Fruit fly (Drosophila melanogaster) whole organism, embryonic: ENCODE data around the gene Drsl5.

Experiments used
- Ada2b ChIP-seq: fragments of 200-800 bp; sonication (Bioruptor generic); IDR thresholded peaks from 2 replicates; pipeline ENCODE4 v1.3.6; 2022; ENCODE audit warnings: missing biosample characterization, missing genetic modification characterization
- Adf1 ChIP-seq: fragments of 200-800 bp; sonication (Bioruptor generic); IDR thresholded peaks from 2 replicates; pipeline ENCODE4 v1.3.6; 2022; ENCODE audit warnings: missing biosample characterization, missing genetic modification characterization
- B-H1 ChIP-seq: fragments of 200-800 bp; sonication (Bioruptor generic); IDR thresholded peaks from 3 replicates; pipeline ENCODE4 v1.3.6; 2022; ENCODE audit warnings: missing biosample characterization, missing genetic modification characterization
- CG10654 ChIP-seq: fragments of 200-800 bp; sonication (Bioruptor generic); optimal IDR thresholded peaks from 2 replicates; lab custom pipeline; 2016; ENCODE audit warnings: missing biosample characterization, missing genetic modification characterization
- CG12236 ChIP-seq: fragments of 200-800 bp; sonication (Bioruptor generic); optimal IDR thresholded peaks from 2 replicates; lab custom pipeline; 2016; ENCODE audit warnings: missing biosample characterization, missing genetic modification characterization
- CG12659 ChIP-seq: fragments of 200-800 bp; sonication (Bioruptor generic); optimal IDR thresholded peaks from 3 replicates; lab custom pipeline; 2017; ENCODE audit warnings: mild to moderate bottlenecking, missing biosample characterization, missing genetic modification reagents, missing genetic modification characterization
- CG14014 ChIP-seq: fragments of 200-800 bp; sonication (Bioruptor generic); IDR thresholded peaks from 2 replicates; pipeline ENCODE4 v1.3.6; 2022; ENCODE audit warnings: missing biosample characterization, missing genetic modification characterization
- CG14860 ChIP-seq: fragments of 200-800 bp; sonication (Bioruptor generic); IDR thresholded peaks from 3 replicates; pipeline ENCODE4 v1.3.6; 2022; ENCODE audit warnings: missing biosample characterization, missing genetic modification characterization; ENCODE audit not compliant: partially characterized antibody
- CG18262 ChIP-seq: fragments of 200-800 bp; optimal IDR thresholded peaks from 3 replicates; lab custom pipeline; 2019; ENCODE audit warnings: missing biosample characterization, mild to moderate bottlenecking, missing genetic modification characterization, moderate library complexity
- CG1832 ChIP-seq: fragments of 200-800 bp; sonication (Bioruptor generic); optimal IDR thresholded peaks from 2 replicates; lab custom pipeline; 2017; ENCODE audit warnings: missing biosample characterization, mild to moderate bottlenecking, missing genetic modification characterization, inconsistent platforms
- CG18599 ChIP-seq: fragments of 200-800 bp; sonication (Bioruptor generic); optimal IDR thresholded peaks from 3 replicates; lab custom pipeline; 2017; ENCODE audit warnings: missing biosample characterization, missing genetic modification characterization, mild to moderate bottlenecking, moderate library complexity, missing genetic modification reagents
- CG2120 ChIP-seq: fragments of 200-800 bp; sonication (Bioruptor generic); optimal IDR thresholded peaks from 3 replicates; lab custom pipeline; 2016; ENCODE audit warnings: missing biosample characterization, missing genetic modification characterization
- CG4707 ChIP-seq: fragments of 200-800 bp; sonication (Bioruptor generic); optimal IDR thresholded peaks from 2 replicates; lab custom pipeline; 2018; ENCODE audit warnings: missing biosample characterization, mild to moderate bottlenecking, missing genetic modification characterization, moderate library complexity
- CG8924 ChIP-seq: fragments of 200-800 bp; optimal IDR thresholded peaks from 3 replicates; lab custom pipeline; 2019; ENCODE audit warnings: missing biosample characterization, mild to moderate bottlenecking, missing genetic modification characterization, moderate library complexity
- CG9817 ChIP-seq: fragments of 200-800 bp; sonication (Bioruptor generic); optimal IDR thresholded peaks from 2 replicates; lab custom pipeline; 2018; ENCODE audit warnings: missing biosample characterization, mild to moderate bottlenecking, missing genetic modification characterization, moderate library complexity
- CoRest ChIP-seq: fragments of 200-800 bp; sonication (Bioruptor generic); optimal IDR thresholded peaks from 3 replicates; lab custom pipeline; 2018; ENCODE audit warnings: missing biosample characterization, mild to moderate bottlenecking, missing genetic modification characterization, moderate library complexity
- D19A ChIP-seq: fragments of 200-800 bp; optimal IDR thresholded peaks from 3 replicates; lab custom pipeline; 2019; ENCODE audit warnings: missing biosample characterization, mild to moderate bottlenecking, missing genetic modification characterization, moderate library complexity
- Doc3 ChIP-seq: fragments of 200-800 bp; sonication (Bioruptor generic); IDR thresholded peaks from 3 replicates; pipeline ENCODE4 v1.3.6; 2022; ENCODE audit warnings: missing biosample characterization, missing genetic modification characterization; ENCODE audit not compliant: partially characterized antibody
- Ets97D ChIP-seq: fragments of 200-800 bp; sonication (Bioruptor generic); optimal IDR thresholded peaks from 3 replicates; lab custom pipeline; 2016; ENCODE audit warnings: missing biosample characterization, missing genetic modification characterization
- GATAe ChIP-seq: fragments of 200-800 bp; sonication (Bioruptor generic); conservative IDR thresholded peaks from 2 replicates; pipeline ENCODE4 v1.3.6; 2022; ENCODE audit warnings: missing biosample characterization, missing genetic modification characterization
- Hmr ChIP-seq: fragments of 200-800 bp; sonication (Bioruptor generic); optimal IDR thresholded peaks from 3 replicates; lab custom pipeline; 2017; ENCODE audit warnings: mild to moderate bottlenecking, missing biosample characterization, missing genetic modification reagents, missing genetic modification characterization
- Lim3 ChIP-seq: fragments of 200-800 bp; sonication (Bioruptor generic); IDR thresholded peaks from 2 replicates; pipeline ENCODE4 v1.3.6; 2022; ENCODE audit warnings: missing biosample characterization, missing genetic modification characterization
- Nf-YA ChIP-seq: fragments of 200-800 bp; sonication (Bioruptor generic); IDR thresholded peaks from 2 replicates; pipeline ENCODE4 v1.3.6; 2022; ENCODE audit warnings: missing biosample characterization, missing genetic modification characterization
- Rfx ChIP-seq: fragments of 200-800 bp; sonication (Bioruptor generic); IDR thresholded peaks from 2 replicates; pipeline ENCODE4 v1.3.6; 2022; ENCODE audit warnings: missing biosample characterization, missing genetic modification characterization
- Stat92E ChIP-seq, 3 experiments: fragments of >200 bp in 2 of 3; fragments of 200-800 bp in 1 of 3; sonication (Bioruptor generic) in 1 of 3; optimal IDR thresholded peaks; 2 replicates each; lab custom pipeline; 2017 to 2019; ENCODE audit warnings: missing biosample characterization in 3 of 3, missing genetic modification characterization in 3 of 3, mild to moderate bottlenecking in 1 of 3, moderate library complexity in 1 of 3
- Trl ChIP-seq, 3 experiments: fragments of >200 bp in 2 of 3; fragments of 200-800 bp in 1 of 3; sonication (Bioruptor generic) in 1 of 3; optimal IDR thresholded peaks; 2 replicates in 1 of 3; 3 replicates in 2 of 3; lab custom pipeline; 2016 to 2017; ENCODE audit warnings: missing biosample characterization in 1 of 3, missing genetic modification characterization in 1 of 3
- ac ChIP-seq: fragments of 200-800 bp; sonication (Bioruptor generic); optimal IDR thresholded peaks from 3 replicates; lab custom pipeline; 2017; ENCODE audit warnings: missing biosample characterization, mild to moderate bottlenecking, missing genetic modification characterization
- ash1 ChIP-seq: fragments of 200-800 bp; sonication (Bioruptor generic); optimal IDR thresholded peaks from 2 replicates; lab custom pipeline; 2018; ENCODE audit warnings: missing biosample characterization, mild to moderate bottlenecking, missing genetic modification characterization
- az2 ChIP-seq: fragments of 200-800 bp; sonication (Bioruptor generic); optimal IDR thresholded peaks from 3 replicates; lab custom pipeline; 2016; ENCODE audit warnings: missing biosample characterization, missing genetic modification characterization
- cas ChIP-seq: fragments of 200-800 bp; sonication (Bioruptor generic); IDR thresholded peaks from 2 replicates; pipeline ENCODE4 v1.3.6; 2022; ENCODE audit warnings: missing biosample characterization, missing genetic modification characterization
- ci ChIP-seq: fragments of 200-800 bp; sonication (Bioruptor generic); IDR thresholded peaks from 3 replicates; pipeline ENCODE4 v1.3.6; 2022; ENCODE audit warnings: missing biosample characterization, missing genetic modification characterization
- da ChIP-seq: fragments of 200-800 bp; sonication (Bioruptor generic); optimal IDR thresholded peaks from 2 replicates; lab custom pipeline; 2016; ENCODE audit warnings: missing biosample characterization, missing genetic modification characterization
- dimm ChIP-seq: fragments of 200-800 bp; sonication (Bioruptor generic); IDR thresholded peaks from 2 replicates; pipeline ENCODE4 v1.3.6; 2022; ENCODE audit warnings: missing biosample characterization, missing genetic modification characterization
- dmrt99B ChIP-seq: fragments of 200-800 bp; sonication (Bioruptor generic); optimal IDR thresholded peaks from 2 replicates; lab custom pipeline; 2018; ENCODE audit warnings: missing biosample characterization, mild to moderate bottlenecking, missing genetic modification characterization, moderate library complexity
- eyg ChIP-seq: fragments of 200-800 bp; sonication (Bioruptor generic); optimal IDR thresholded peaks from 3 replicates; lab custom pipeline; 2016; ENCODE audit warnings: missing biosample characterization, missing genetic modification characterization
- gcm2 ChIP-seq: fragments of 200-800 bp; sonication (Bioruptor generic); optimal IDR thresholded peaks from 2 replicates; lab custom pipeline; 2016; ENCODE audit warnings: missing biosample characterization, missing genetic modification characterization
- grn ChIP-seq: fragments of 200-800 bp; sonication (Bioruptor generic); optimal IDR thresholded peaks from 3 replicates; lab custom pipeline; 2017; ENCODE audit warnings: missing biosample characterization, missing genetic modification characterization
- hbn ChIP-seq: fragments of 200-800 bp; sonication (Bioruptor generic); IDR thresholded peaks from 2 replicates; pipeline ENCODE4 v1.3.6; 2022; ENCODE audit warnings: missing biosample characterization, missing genetic modification characterization; ENCODE audit not compliant: partially characterized antibody
- insv ChIP-seq, 2 experiments: fragments of 200-800 bp; sonication (Bioruptor generic); optimal IDR thresholded peaks; 3 replicates each; lab custom pipeline; 2016 to 2018; ENCODE audit warnings: missing biosample characterization in 2 of 2, missing genetic modification characterization in 2 of 2
- lmd ChIP-seq: fragments of 200-800 bp; sonication (Bioruptor generic); IDR thresholded peaks from 2 replicates; pipeline ENCODE4 v1.3.6; 2022; ENCODE audit warnings: missing biosample characterization, missing genetic modification characterization
- mam ChIP-seq: fragments of 200-800 bp; sonication (Bioruptor generic); optimal IDR thresholded peaks from 3 replicates; lab custom pipeline; 2016; ENCODE audit warnings: missing biosample characterization, missing genetic modification characterization
- nom ChIP-seq: fragments of 200-800 bp; sonication (Bioruptor generic); optimal IDR thresholded peaks from 2 replicates; lab custom pipeline; 2017; ENCODE audit warnings: missing biosample characterization, missing genetic modification characterization, mild to moderate bottlenecking, moderate library complexity, missing genetic modification reagents
- repo ChIP-seq: fragments of 200-800 bp; sonication (Bioruptor generic); optimal IDR thresholded peaks from 2 replicates; lab custom pipeline; 2016; ENCODE audit warnings: missing biosample characterization, missing genetic modification characterization
- so ChIP-seq: fragments of 200-800 bp; sonication (Bioruptor generic); IDR thresholded peaks from 3 replicates; pipeline ENCODE4 v1.3.6; 2022; ENCODE audit warnings: missing biosample characterization, missing genetic modification characterization
- sob ChIP-seq: fragments of 200-800 bp; sonication (Bioruptor generic); IDR thresholded peaks from 2 replicates; pipeline ENCODE4 v1.3.6; 2022; ENCODE audit warnings: missing biosample characterization, missing genetic modification characterization
- stwl ChIP-seq: fragments of 200-800 bp; sonication (Bioruptor generic); optimal IDR thresholded peaks from 3 replicates; lab custom pipeline; 2018; ENCODE audit warnings: missing biosample characterization, mild to moderate bottlenecking, missing genetic modification characterization, moderate library complexity
- tx ChIP-seq: fragments of 200-800 bp; sonication (Bioruptor generic); optimal IDR thresholded peaks from 2 replicates; lab custom pipeline; 2016; ENCODE audit warnings: missing biosample characterization, missing genetic modification characterization
- usp ChIP-seq: fragments of >200 bp; optimal IDR thresholded peaks from 2 replicates; lab custom pipeline; 2017; ENCODE audit warnings: missing biosample characterization, missing genetic modification characterization
- vvl ChIP-seq: fragments of 200-800 bp; sonication (Bioruptor generic); IDR thresholded peaks from 2 replicates; pipeline ENCODE4 v1.3.6; 2022; ENCODE audit warnings: missing biosample characterization, missing genetic modification characterization
- zen ChIP-seq: fragments of 200-800 bp; sonication (Bioruptor generic); optimal IDR thresholded peaks from 3 replicates; lab custom pipeline; 2018; ENCODE audit warnings: missing biosample characterization, mild to moderate bottlenecking, missing genetic modification characterization, moderate library complexity
- zen2 ChIP-seq: fragments of 200-800 bp; sonication (Bioruptor generic); IDR thresholded peaks from 3 replicates; pipeline ENCODE4 v1.3.6; 2022; ENCODE audit warnings: missing biosample characterization, missing genetic modification characterization; ENCODE audit not compliant: partially characterized antibody

The Drsl5 gene

DNA sequence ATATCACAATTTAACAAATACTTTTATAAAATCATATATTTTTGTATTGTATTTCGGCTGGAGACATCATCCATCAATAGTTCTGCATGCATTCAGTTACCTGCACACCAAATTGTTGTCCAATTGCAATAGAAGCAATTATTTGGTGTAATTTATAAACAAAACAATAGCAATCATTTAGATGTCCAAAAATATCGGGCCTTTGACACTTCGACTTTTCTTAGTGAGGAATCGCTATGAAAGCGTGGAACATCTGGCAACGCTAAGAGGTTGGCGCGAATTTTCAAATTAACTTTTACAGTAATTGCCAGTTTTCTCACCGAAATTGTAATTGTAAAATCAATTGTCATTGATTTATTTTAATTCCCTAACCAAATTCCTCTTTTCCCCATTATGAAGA, 18.2 kb downstream of the Drsl5 start, which contains the start of gene CG14969 (continued):
- TF ChIP-seq CoRest (peak; percentile 15), ci (GFP tag; lab: Robert Waterston, UW) (0 out of 3 replicates have a peak, but pooled peaks have one; percentile 5), so (no peak), Doc3 (GFP tag; lab: Robert Waterston, UW) (0 out of 3 replicates have a peak, but pooled peaks have one; percentile 29), grn (GFP tag; lab: Kevin White, UChicago) (no peak), Nf-YA (no peak), lmd (GFP tag; lab: Robert Waterston, UW) (no peak), eyg (GFP tag; lab: Kevin White, UChicago) (no peak), CG4707 (no peak), CG12659 (GFP tag; lab: Kevin White, UChicago) (peak; percentile 37), Rfx (GFP tag; lab: Robert Waterston, UW) (peak; percentile 46), GATAe (GFP tag; lab: Robert Waterston, UW) (no peak), Lim3 (no peak), CG12236 (GFP tag; lab: Kevin White, UChicago) (no peak), stwl (peak; percentile 50), CG18262 (tag; lab: Kevin White, UChicago) (no peak), cas (GFP tag; lab: Robert Waterston, UW) (no peak), Trl (optimal IDR thresholded peaks at IDR 0.05; lab: Kevin White, UChicago) (no peak), Trl (GFP tag; optimal IDR thresholded peaks at IDR 0.05; lab: Kevin White, UChicago) (no peak), hbn (GFP tag; lab: Robert Waterston, UW) (peak; percentile 37; the same call in 1 of the 2 replicates), CG14860 (GFP tag; lab: Robert Waterston, UW) (peak; percentile 46; the same call in 1 of the 3 replicates), repo (GFP tag; lab: Kevin White, UChicago) (no peak), Stat92E (GFP tag; optimal IDR thresholded peaks at IDR 0.05; lab: Kevin White, UChicago) (no peak), insv (GFP tag; optimal IDR thresholded peaks at IDR 0.05; lab: Kevin White, UChicago) (peak in 1 of 2 experiments; percentile 0), Ada2b (GFP tag; lab: Robert Waterston, UW) (no peak), dmrt99B (tag; lab: Kevin White, UChicago) (no peak), CG2120 (GFP tag; lab: Kevin White, UChicago) (peak; percentile 25), nom (GFP tag; lab: Kevin White, UChicago) (no peak), sob (no peak), zen (tag; lab: Kevin White, UChicago) (peak; percentile 35), Ets97D (GFP tag; lab: Kevin White, UChicago) (peak; percentile 39), CG10654 (GFP tag; lab: Kevin White, UChicago) (no peak), B-H1 (no peak), ash1 (GFP tag; lab: Kevin White, UChicago) (no peak), vvl (peak; percentile 21; the same call in 1 of the 2 replicates), dimm (GFP tag; lab: Robert Waterston, UW) (no peak), Hmr (no peak), D19A (tag; lab: Kevin White, UChicago) (no peak), CG18599 (no peak), Adf1 (GFP tag; lab: Robert Waterston, UW) (no peak), mam (GFP tag; lab: Kevin White, UChicago) (no peak), CG14014 (GFP tag; lab: Robert Waterston, UW) (no peak), CG8924 (tag; lab: Kevin White, UChicago) (peak; percentile 3), ac (GFP tag; lab: Kevin White, UChicago) (no peak), usp (GFP tag; lab: Kevin White, UChicago) (no peak), CG1832 (GFP tag; lab: Kevin White, UChicago) (no peak), gcm2 (no peak), zen2 (GFP tag; lab: Robert Waterston, UW) (no peak), da (GFP tag; lab: Kevin White, UChicago) (no peak), az2 (GFP tag; lab: Kevin White, UChicago) (no peak), tx (GFP tag; lab: Kevin White, UChicago) (no peak), CG9817 (tag; lab: Kevin White, UChicago) (no peak)
